Worm (Caenorhabditis elegans): ENCODE data around the gene grd-5.

The grd-5 gene

DNA sequence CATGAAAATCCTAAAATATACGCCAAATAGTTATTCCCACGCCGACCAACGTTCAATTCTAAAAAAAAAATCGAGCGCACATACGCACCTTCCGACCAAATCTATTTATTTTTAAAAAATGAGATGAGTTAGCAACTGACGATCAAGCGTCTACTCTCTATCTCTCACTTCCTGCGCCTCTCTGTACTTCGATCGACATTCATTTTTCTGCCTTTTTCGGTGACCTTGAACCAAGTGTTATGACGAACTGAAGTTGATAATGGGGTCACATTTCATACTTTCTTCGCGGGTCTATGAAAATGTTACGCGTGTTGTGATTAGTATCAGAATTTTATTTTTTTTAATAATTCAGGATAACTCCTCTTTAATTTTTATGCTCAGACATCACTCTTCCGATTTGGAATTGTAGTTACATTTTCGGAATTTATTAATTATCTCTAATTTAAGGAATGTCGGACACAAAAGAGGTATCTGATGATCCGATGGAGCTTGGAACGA, 11.4 kb upstream of the grd-5 start, which contains the start of gene smk-1 (continued):
- TF ChIP-seq unc-30 (tag; optimal IDR thresholded peaks at IDR 0.05): no peak
- peak; percentile 3 for TF ChIP-seq swsn-7 (tag; optimal IDR thresholded peaks at IDR 0.05)
- peak; percentile 16 for TF ChIP-seq skn-1 (tag; optimal IDR thresholded peaks at IDR 0.05)
- TF ChIP-seq egl-13 (tag; optimal IDR thresholded peaks at IDR 0.05): no peak
- no peak for TF ChIP-seq unc-98 (GFP tag; IDR thresholded peaks at IDR 0.05)
- TF ChIP-seq sox-4 (tag; optimal IDR thresholded peaks at IDR 0.05): no peak
- no peak for TF ChIP-seq zip-4 (GFP tag; optimal IDR thresholded peaks at IDR 0.05)
- TF ChIP-seq nhr-11 (tag; optimal IDR thresholded peaks at IDR 0.05): no peak
- no peak for TF ChIP-seq egl-27 (tag; optimal IDR thresholded peaks at IDR 0.05)
- no peak for TF ChIP-seq F16B12.6 (tag; optimal IDR thresholded peaks at IDR 0.05)
- no peak for TF ChIP-seq isw-1 (GFP tag; IDR thresholded peaks at IDR 0.05)
- no peak for TF ChIP-seq pqm-1 (tag; optimal IDR thresholded peaks at IDR 0.05)
- no peak for TF ChIP-seq ama-1 (optimal IDR thresholded peaks at IDR 0.05)
- no peak for TF ChIP-seq grh-1 (GFP tag; IDR thresholded peaks at IDR 0.05)
- TF ChIP-seq elt-3 (tag; optimal IDR thresholded peaks at IDR 0.05): peak in 3 of 6 experiments; percentile 9 to 79 (median 12)
- no peak for TF ChIP-seq C16A3.4 (tag; optimal IDR thresholded peaks at IDR 0.05)
- 0 out of 2 replicates have a peak, but pooled peaks have one; percentile 3 for TF ChIP-seq nhr-19 (GFP tag; conservative IDR thresholded peaks at IDR 0.05)
- no peak for TF ChIP-seq unc-86 (tag; optimal IDR thresholded peaks at IDR 0.05)
- TF ChIP-seq pag-3 (tag; optimal IDR thresholded peaks at IDR 0.05; ENCODE audit: borderline replicate concordance, insufficient read depth): no peak
- TF ChIP-seq vab-15 (tag; optimal IDR thresholded peaks at IDR 0.05): no peak
- peak; percentile 45 for TF ChIP-seq nhr-71 (tag; optimal IDR thresholded peaks at IDR 0.05)
- no peak for TF ChIP-seq C34B4.2 (tag; optimal IDR thresholded peaks at IDR 0.05)
- no peak for TF ChIP-seq lir-3 (tag; optimal IDR thresholded peaks at IDR 0.05; ENCODE audit: poor library complexity)
- no peak for TF ChIP-seq ztf-4 (tag; optimal IDR thresholded peaks at IDR 0.05)
- peak; percentile 23 for TF ChIP-seq nhr-90 (tag; optimal IDR thresholded peaks at IDR 0.05; ENCODE audit: poor library complexity)
- TF ChIP-seq snu-23 (GFP tag; optimal IDR thresholded peaks at IDR 0.05): peak; percentile 38

DNA sequence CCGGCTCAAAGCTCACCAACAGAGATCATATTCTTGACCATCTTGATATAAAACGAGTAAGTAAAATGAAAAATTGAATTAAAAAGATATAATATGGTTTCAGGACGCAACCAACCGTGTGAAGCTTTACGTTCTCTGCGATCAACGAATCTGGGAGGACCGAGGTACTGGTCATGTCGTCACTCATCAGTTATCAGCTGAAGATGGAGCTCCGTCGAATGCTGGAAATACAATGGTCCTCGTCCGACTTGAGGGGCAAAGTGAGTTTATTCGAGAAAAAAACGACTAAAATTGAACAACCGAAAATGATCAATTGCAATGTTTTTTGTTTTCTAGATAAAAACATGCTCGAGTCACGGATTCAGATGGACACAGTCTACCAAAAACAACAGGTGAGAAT, 10.3 kb upstream of the grd-5 start:
- no peak for TF ChIP-seq egl-27 (tag; optimal IDR thresholded peaks at IDR 0.05)
- no peak for TF ChIP-seq efl-1 (optimal IDR thresholded peaks at IDR 0.05)
- TF ChIP-seq efl-1 (GFP tag; optimal IDR thresholded peaks at IDR 0.05 in 1 of 2): peak in 1 of 2 experiments; percentile 50

DNA sequence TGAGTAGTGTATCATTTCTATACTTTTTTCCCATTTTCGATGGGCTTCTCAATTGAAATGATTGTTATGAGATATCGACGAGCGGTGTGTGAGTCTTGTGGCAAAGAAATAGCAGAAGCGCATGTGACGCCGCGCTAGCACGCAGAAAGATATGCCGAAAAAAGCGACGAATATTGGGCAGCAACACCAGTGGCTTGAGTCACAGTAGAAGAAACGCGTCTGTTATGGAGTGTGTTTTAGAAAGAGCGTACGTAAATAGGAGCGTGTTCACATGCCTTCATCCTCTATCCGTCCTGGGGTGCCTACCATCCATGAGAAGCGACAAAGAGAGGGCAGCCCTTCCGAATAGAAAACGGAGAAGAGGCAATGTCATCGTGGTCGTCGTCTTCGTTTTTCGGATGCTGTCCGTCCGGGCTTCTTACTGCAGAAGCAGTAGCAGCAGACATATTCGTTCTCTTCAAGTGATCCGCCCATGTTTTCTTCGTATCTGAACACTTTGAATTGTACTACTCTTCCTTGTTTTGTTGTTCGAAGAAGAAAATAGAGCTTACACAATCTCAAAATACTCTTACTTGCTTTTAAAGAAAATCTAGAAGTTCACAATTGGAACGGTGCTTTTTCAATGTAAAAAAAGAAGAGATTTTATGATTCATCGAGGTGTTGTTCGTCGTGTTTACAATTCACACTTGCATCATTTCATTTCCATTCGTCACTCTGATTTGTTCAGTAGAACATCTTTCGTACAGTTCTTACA, 8.9 kb upstream of the grd-5 start:
- TF ChIP-seq efl-3 (GFP tag; optimal IDR thresholded peaks at IDR 0.05) (no peak), pax-3 (tag; optimal IDR thresholded peaks at IDR 0.05) (no peak), nhr-20 (tag; optimal IDR thresholded peaks at IDR 0.05) (no peak), tbx-2 (tag; optimal IDR thresholded peaks at IDR 0.05) (no peak), blmp-1 (tag; optimal IDR thresholded peaks at IDR 0.05) (peak; percentile 13), mab-9 (GFP tag; IDR thresholded peaks at IDR 0.05) (no peak), unc-62 (GFP tag; optimal IDR thresholded peaks at IDR 0.05) (no peak), unc-86 (tag; optimal IDR thresholded peaks at IDR 0.05) (no peak), mef-2 (tag; optimal IDR thresholded peaks at IDR 0.05) (no peak), ama-1 (optimal IDR thresholded peaks at IDR 0.05) (no peak), dpl-1 (GFP tag; optimal IDR thresholded peaks at IDR 0.05) (no peak), lir-3 (tag; optimal IDR thresholded peaks at IDR 0.05; ENCODE audit: poor library complexity) (no peak), elt-3 (tag; optimal IDR thresholded peaks at IDR 0.05) (no peak), lin-14 (GFP tag; optimal IDR thresholded peaks at IDR 0.05) (peak; percentile 79), alr-1 (tag; optimal IDR thresholded peaks at IDR 0.05; ENCODE audit: borderline replicate concordance) (no peak), xbp-1 (tag; optimal IDR thresholded peaks at IDR 0.05) (peak; percentile 7), tlp-1 (tag; optimal IDR thresholded peaks at IDR 0.05) (no peak), ceh-82 (tag; optimal IDR thresholded peaks at IDR 0.05) (peak in 1 of 3 experiments; percentile 21), fkh-8 (tag; optimal IDR thresholded peaks at IDR 0.05) (peak; percentile 42), lin-35 (GFP tag; optimal IDR thresholded peaks at IDR 0.05) (no peak), F16B12.6 (tag; optimal IDR thresholded peaks at IDR 0.05) (no peak), lsy-2 (tag; optimal IDR thresholded peaks at IDR 0.05) (peak in 1 of 2 experiments; percentile 22), ceh-88 (GFP tag; IDR thresholded peaks at IDR 0.05) (no peak), nhr-11 (tag; optimal IDR thresholded peaks at IDR 0.05) (no peak), mdl-1 (tag; optimal IDR thresholded peaks at IDR 0.05) (peak in 1 of 2 experiments; percentile 21), jun-1 (tag; optimal IDR thresholded peaks at IDR 0.05) (no peak)
